Worm (Caenorhabditis elegans) whole organism, L2 larva: ENCODE results near the gene F08A7.1.

Source experiments
- ama-1 ChIP-seq: fragments of 150-350 bp; optimal IDR thresholded peaks from 2 replicates; lab custom pipeline; 2018; ENCODE audit warnings: inconsistent platforms
- blmp-1 ChIP-seq: sonication (generic microtip); optimal IDR thresholded peaks from 2 replicates; lab custom pipeline; 2017; ENCODE audit warnings: missing genetic modification characterization, mild to moderate bottlenecking, missing compliant biosample characterization, antibody characterized with exemption, moderate library complexity; ENCODE audit not compliant: insufficient read depth
- dmd-4 ChIP-seq: sonication (generic microtip); optimal IDR thresholded peaks from 2 replicates; lab custom pipeline; 2017; ENCODE audit warnings: missing biosample characterization, missing genetic modification characterization
- elt-3 ChIP-seq: sonication (generic microtip); optimal IDR thresholded peaks from 2 replicates; lab custom pipeline; 2017; ENCODE audit warnings: missing biosample characterization, missing genetic modification characterization
- lin-13 ChIP-seq: fragments of 150-350 bp; optimal IDR thresholded peaks from 2 replicates; lab custom pipeline; 2014; ENCODE audit warnings: missing biosample characterization, missing genetic modification reagents, missing genetic modification characterization
- mdl-1 ChIP-seq, 2 experiments: fragments of 150-350 bp in 1 of 2; sonication (generic microtip) in 1 of 2; optimal IDR thresholded peaks; 2 replicates each; lab custom pipeline; 2017; ENCODE audit warnings: missing biosample characterization in 2 of 2, missing genetic modification characterization in 2 of 2
- nhr-12 ChIP-seq: fragments of 150-350 bp; optimal IDR thresholded peaks from 2 replicates; lab custom pipeline; 2014; ENCODE audit warnings: missing biosample characterization, missing genetic modification characterization
- nhr-25 ChIP-seq: fragments of 150-350 bp; sonication (generic microtip); optimal IDR thresholded peaks from 3 replicates; lab custom pipeline; 2014; ENCODE audit warnings: missing biosample characterization, missing genetic modification characterization
- nhr-77 ChIP-seq: fragments of 150-350 bp; optimal IDR thresholded peaks from 2 replicates; lab custom pipeline; 2014; ENCODE audit warnings: missing biosample characterization, missing genetic modification characterization
- sem-4 ChIP-seq: fragments of 150-350 bp; optimal IDR thresholded peaks from 2 replicates; lab custom pipeline; 2014; ENCODE audit warnings: missing biosample characterization, missing genetic modification reagents, missing genetic modification characterization
- skn-1 ChIP-seq: sonication (generic microtip); optimal IDR thresholded peaks from 2 replicates; lab custom pipeline; 2017; ENCODE audit warnings: missing biosample characterization, missing genetic modification characterization
- sma-3 ChIP-seq: sonication (generic microtip); optimal IDR thresholded peaks from 2 replicates; lab custom pipeline; 2016; ENCODE audit warnings: missing genetic modification reagents, missing genetic modification characterization, missing compliant biosample characterization
- snpc-4 ChIP-seq: fragments of 150-350 bp; optimal IDR thresholded peaks from 2 replicates; lab custom pipeline; 2014; ENCODE audit warnings: missing biosample characterization, missing genetic modification characterization
- ztf-11 ChIP-seq: sonication (generic microtip); optimal IDR thresholded peaks from 2 replicates; lab custom pipeline; 2017; ENCODE audit warnings: missing biosample characterization, missing genetic modification characterization
- ztf-4 ChIP-seq: fragments of 150-350 bp; optimal IDR thresholded peaks from 2 replicates; lab custom pipeline; 2014; ENCODE audit warnings: missing biosample characterization, missing genetic modification characterization

Gene F08A7.1

ce11 chrIV:17483230-17483629, 42.8 kb downstream of the F08A7.1 start, which contains the start of gene rabr-2:
TSS of gene rabr-2 (minus strand) at chrIV:17483330.
- TF ChIP-seq mdl-1 (tag; optimal IDR thresholded peaks at IDR 0.05; lab: Kevin White, UChicago): no peak
- no peak for TF ChIP-seq ztf-4 (tag; lab: Kevin White, UChicago)
- no peak for TF ChIP-seq nhr-12 (tag; lab: Kevin White, UChicago)
- no peak for TF ChIP-seq snpc-4 (tag; lab: Kevin White, UChicago)
- no peak for TF ChIP-seq dmd-4
- TF ChIP-seq elt-3 (tag; lab: Kevin White, UChicago): no peak

DNA sequence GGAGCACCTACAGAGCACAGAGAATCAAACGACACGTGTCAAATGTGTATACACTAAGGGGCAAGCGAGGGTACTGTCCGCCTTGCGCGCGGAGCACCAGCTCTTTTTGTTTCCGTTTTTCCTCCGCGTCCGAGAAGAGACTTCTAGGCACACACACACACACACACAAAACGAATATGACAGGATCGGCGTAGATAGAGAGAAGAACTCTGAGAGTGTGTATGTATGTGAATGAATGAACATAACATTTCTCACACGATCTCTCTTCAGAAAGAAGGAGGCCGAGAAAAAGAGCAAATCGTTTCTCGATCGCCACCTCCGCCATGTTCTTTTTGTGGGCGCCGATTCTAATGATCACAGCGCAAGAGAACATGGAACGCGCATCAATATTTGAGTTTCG, 50.3 kb downstream of the F08A7.1 start, which contains the start of gene nas-6:
Gene nas-6, minus strand, starts transcription at position 101 of the 400 bp plus-strand sequence.
- TF ChIP-seq lin-13 (GFP tag; lab: Kevin White, UChicago): no peak
- TF ChIP-seq nhr-77 (tag; lab: Kevin White, UChicago): no peak
- no peak for TF ChIP-seq skn-1 (tag; lab: Kevin White, UChicago)
- TF ChIP-seq ama-1: no peak
- TF ChIP-seq nhr-25 (tag; lab: Kevin White, UChicago): no peak
- TF ChIP-seq ztf-11 (tag; lab: Kevin White, UChicago): no peak
- no peak for TF ChIP-seq dmd-4
- TF ChIP-seq blmp-1 (tag; lab: Kevin White, UChicago): no peak
- no peak for TF ChIP-seq elt-3 (tag; lab: Kevin White, UChicago)
- no peak for TF ChIP-seq sma-3 (GFP tag; lab: Kevin White, UChicago)
- no peak for TF ChIP-seq sem-4 (tag; lab: Kevin White, UChicago)
